Worm (Caenorhabditis elegans) whole organism, young adult: Measurements from ENCODE around the gene otpl-4.

ENCODE experiments used
- B0336.3 ChIP-seq: fragments of 200-800 bp; sonication (Bioruptor generic); IDR thresholded peaks from 2 replicates; pipeline ENCODE4 v1.3.6; 2022; ENCODE audit warnings: missing genetic modification characterization, missing compliant biosample characterization
- C06A6.2 ChIP-seq: fragments of 200-800 bp; sonication (Bioruptor generic); conservative IDR thresholded peaks from 2 replicates; pipeline ENCODE4 v1.3.6; 2022; ENCODE audit warnings: missing genetic modification characterization, missing compliant biosample characterization
- D2030.7 ChIP-seq: fragments of 200-800 bp; sonication (Bioruptor generic); IDR thresholded peaks from 2 replicates; pipeline ENCODE4 v1.3.6; 2022; ENCODE audit warnings: missing genetic modification reagents, missing genetic modification characterization, missing compliant biosample characterization
- F23B12.7 ChIP-seq: sonication (generic microtip); optimal IDR thresholded peaks from 2 replicates; lab custom pipeline; 2017; ENCODE audit warnings: missing genetic modification characterization, mild to moderate bottlenecking, missing compliant biosample characterization, antibody characterized with exemption, moderate library complexity; ENCODE audit not compliant: insufficient read depth
- F37B4.10 ChIP-seq: fragments of 200-800 bp; sonication (Bioruptor generic); IDR thresholded peaks from 2 replicates; pipeline ENCODE4 v1.3.6; 2022; ENCODE audit warnings: missing genetic modification characterization, missing compliant biosample characterization
- F39B2.1 ChIP-seq: fragments of 200-800 bp; sonication (Bioruptor generic); IDR thresholded peaks from 2 replicates; pipeline ENCODE4 v1.3.6; 2022; ENCODE audit warnings: missing genetic modification reagents, missing genetic modification characterization, missing compliant biosample characterization
- F49E8.2 ChIP-seq: sonication (generic microtip); optimal IDR thresholded peaks from 3 replicates; lab custom pipeline; 2017; ENCODE audit warnings: missing genetic modification characterization, mild to moderate bottlenecking, missing compliant biosample characterization, antibody characterized with exemption, moderate library complexity; ENCODE audit not compliant: insufficient read depth
- F52B5.7 ChIP-seq: sonication (generic microtip); optimal IDR thresholded peaks from 2 replicates; lab custom pipeline; 2016; ENCODE audit warnings: mild to moderate bottlenecking, missing genetic modification characterization, missing compliant biosample characterization
- F55B11.4 ChIP-seq: sonication (generic microtip); optimal IDR thresholded peaks from 2 replicates; lab custom pipeline; 2016; ENCODE audit warnings: missing compliant biosample characterization, missing genetic modification characterization, borderline replicate concordance; ENCODE audit not compliant: insufficient read depth
- F57C9.4 ChIP-seq: sonication (generic microtip); optimal IDR thresholded peaks from 2 replicates; lab custom pipeline; 2017; ENCODE audit warnings: mild to moderate bottlenecking, missing genetic modification characterization, missing compliant biosample characterization
- K12H6.12 ChIP-seq: fragments of 200-800 bp; sonication (Bioruptor generic); optimal IDR thresholded peaks from 2 replicates; lab custom pipeline; 2018; ENCODE audit warnings: mild to moderate bottlenecking, missing genetic modification characterization, missing compliant biosample characterization
- T07F8.4 ChIP-seq: sonication (generic microtip); optimal IDR thresholded peaks from 2 replicates; lab custom pipeline; 2016; ENCODE audit warnings: mild to moderate bottlenecking, missing genetic modification characterization, moderate library complexity, missing compliant biosample characterization
- Y53F4B.3 ChIP-seq: fragments of 200-800 bp; sonication (Bioruptor generic); IDR thresholded peaks from 2 replicates; pipeline ENCODE4 v1.3.6; 2022; ENCODE audit warnings: missing genetic modification reagents, missing genetic modification characterization, missing compliant biosample characterization
- Y79H2A.3 ChIP-seq: fragments of 200-800 bp; sonication (Bioruptor generic); conservative IDR thresholded peaks from 2 replicates; pipeline ENCODE4 v1.3.6; 2022; ENCODE audit warnings: missing genetic modification reagents, missing genetic modification characterization, missing compliant biosample characterization
- Y95B8A.8 ChIP-seq: fragments of 200-800 bp; sonication (Bioruptor generic); IDR thresholded peaks from 2 replicates; pipeline ENCODE4 v1.3.6; 2022; ENCODE audit warnings: missing genetic modification reagents, missing genetic modification characterization, missing compliant biosample characterization
- ZK185.1 ChIP-seq: sonication (generic microtip); optimal IDR thresholded peaks from 2 replicates; lab custom pipeline; 2016; ENCODE audit warnings: mild to moderate bottlenecking, missing genetic modification characterization, missing compliant biosample characterization; ENCODE audit not compliant: poor library complexity, severe bottlenecking
- akir-1 ChIP-seq: fragments of 200-800 bp; sonication (Bioruptor generic); optimal IDR thresholded peaks from 2 replicates; lab custom pipeline; 2018; ENCODE audit warnings: mild to moderate bottlenecking, missing genetic modification characterization, moderate library complexity, missing compliant biosample characterization
- aptf-3 ChIP-seq: fragments of 200-800 bp; sonication (Bioruptor generic); IDR thresholded peaks from 2 replicates; pipeline ENCODE4 v1.3.6; 2022; ENCODE audit warnings: missing genetic modification characterization, missing compliant biosample characterization
- attf-6 ChIP-seq: fragments of 200-800 bp; sonication (Bioruptor generic); IDR thresholded peaks from 2 replicates; pipeline ENCODE4 v1.3.6; 2022; ENCODE audit warnings: missing genetic modification reagents, missing genetic modification characterization, missing compliant biosample characterization
- bed-1 ChIP-seq: fragments of 200-800 bp; sonication (Bioruptor generic); IDR thresholded peaks from 2 replicates; pipeline ENCODE4 v1.3.6; 2022; ENCODE audit warnings: missing genetic modification reagents, missing genetic modification characterization, missing compliant biosample characterization
- ceh-58 ChIP-seq: fragments of 200-800 bp; sonication (Bioruptor generic); IDR thresholded peaks from 2 replicates; pipeline ENCODE4 v1.3.6; 2022; ENCODE audit warnings: missing genetic modification characterization, missing compliant biosample characterization
- ceh-91 ChIP-seq: fragments of 200-800 bp; sonication (Bioruptor generic); IDR thresholded peaks from 2 replicates; pipeline ENCODE4 v1.3.6; 2022; ENCODE audit warnings: missing genetic modification reagents, missing genetic modification characterization, missing compliant biosample characterization
- chd-7 ChIP-seq: sonication (generic microtip); optimal IDR thresholded peaks from 2 replicates; lab custom pipeline; 2016; ENCODE audit warnings: mild to moderate bottlenecking, missing genetic modification characterization, moderate library complexity, missing compliant biosample characterization
- ekl-4 ChIP-seq: fragments of 200-800 bp; sonication (Bioruptor generic); IDR thresholded peaks from 2 replicates; pipeline ENCODE4 v1.3.6; 2022; ENCODE audit warnings: missing genetic modification reagents, missing genetic modification characterization, missing compliant biosample characterization
- fkh-3 ChIP-seq: sonication (generic microtip); optimal IDR thresholded peaks from 2 replicates; lab custom pipeline; 2016; ENCODE audit warnings: mild to moderate bottlenecking, missing genetic modification characterization, missing compliant biosample characterization
- hmg-1.2 ChIP-seq: fragments of 200-800 bp; sonication (Bioruptor generic); IDR thresholded peaks from 2 replicates; pipeline ENCODE4 v1.3.6; 2022; ENCODE audit warnings: missing genetic modification reagents, missing genetic modification characterization, missing compliant biosample characterization
- hmg-20 ChIP-seq: fragments of 200-800 bp; sonication (Bioruptor generic); IDR thresholded peaks from 2 replicates; pipeline ENCODE4 v1.3.6; 2022; ENCODE audit warnings: missing genetic modification reagents, missing genetic modification characterization, missing compliant biosample characterization
- lag-1 ChIP-seq: fragments of 200-800 bp; sonication (Bioruptor generic); IDR thresholded peaks from 2 replicates; pipeline ENCODE4 v1.3.6; 2022; ENCODE audit warnings: missing genetic modification reagents, missing genetic modification characterization, missing compliant biosample characterization
- let-607 ChIP-seq, 2 experiments: fragments of 200-800 bp in 1 of 2; sonication (Bioruptor generic) in 1 of 2; sonication (generic microtip) in 1 of 2; optimal IDR thresholded peaks; 2 replicates each; lab custom pipeline; 2016 to 2018; ENCODE audit warnings: mild to moderate bottlenecking in 2 of 2, missing compliant biosample characterization in 2 of 2, missing genetic modification characterization in 2 of 2, moderate library complexity in 2 of 2, missing genotype in 1 of 2
- madf-10 ChIP-seq: sonication (generic microtip); optimal IDR thresholded peaks from 2 replicates; lab custom pipeline; 2016; ENCODE audit warnings: mild to moderate bottlenecking, missing genetic modification characterization, missing compliant biosample characterization
- madf-6 ChIP-seq: fragments of 200-800 bp; sonication (Bioruptor generic); IDR thresholded peaks from 2 replicates; pipeline ENCODE4 v1.3.6; 2022; ENCODE audit warnings: missing genetic modification reagents, missing genetic modification characterization, missing compliant biosample characterization
- madf-8 ChIP-seq: fragments of 200-800 bp; sonication (Bioruptor generic); conservative IDR thresholded peaks from 2 replicates; pipeline ENCODE4 v1.3.6; 2022; ENCODE audit warnings: missing genetic modification reagents, missing genetic modification characterization, missing compliant biosample characterization
- mel-28 ChIP-seq: sonication (generic microtip); optimal IDR thresholded peaks from 2 replicates; lab custom pipeline; 2016; ENCODE audit warnings: borderline replicate concordance, mild to moderate bottlenecking, missing genetic modification characterization, missing compliant biosample characterization
- nfya-2 ChIP-seq: fragments of 200-800 bp; sonication (Bioruptor generic); IDR thresholded peaks from 2 replicates; pipeline ENCODE4 v1.3.6; 2022; ENCODE audit warnings: missing genetic modification reagents, missing genetic modification characterization, missing compliant biosample characterization
- nhr-90 ChIP-seq: sonication (generic microtip); optimal IDR thresholded peaks from 2 replicates; lab custom pipeline; 2016; ENCODE audit warnings: missing genotype, mild to moderate bottlenecking, missing genetic modification characterization, missing compliant biosample characterization
- pbrm-1 ChIP-seq: fragments of 200-800 bp; sonication (Bioruptor generic); IDR thresholded peaks from 2 replicates; pipeline ENCODE4 v1.3.6; 2022; ENCODE audit warnings: missing genetic modification reagents, missing genetic modification characterization, missing compliant biosample characterization
- repo-1 ChIP-seq: sonication (generic microtip); optimal IDR thresholded peaks from 2 replicates; lab custom pipeline; 2017; ENCODE audit warnings: mild to moderate bottlenecking, missing genetic modification characterization, missing compliant biosample characterization
- rpc-1 ChIP-seq, 2 experiments: fragments of 150-350 bp in 1 of 2; sonication (generic microtip) in 1 of 2; optimal IDR thresholded peaks; 2 replicates each; lab custom pipeline; 2014 to 2018; ENCODE audit warnings: missing biosample characterization in 1 of 2, missing genetic modification characterization in 1 of 2, missing genetic modification reagents in 1 of 2, missing genotype in 1 of 2
- sptf-2 ChIP-seq: fragments of 200-800 bp; sonication (Bioruptor generic); optimal IDR thresholded peaks from 2 replicates; lab custom pipeline; 2018; ENCODE audit warnings: mild to moderate bottlenecking, missing genetic modification characterization, missing compliant biosample characterization
- tbx-9 ChIP-seq: sonication (generic microtip); optimal IDR thresholded peaks from 2 replicates; lab custom pipeline; 2016; ENCODE audit warnings: borderline replicate concordance, missing genetic modification characterization, inconsistent platforms, missing compliant biosample characterization
- zfh-2 ChIP-seq: fragments of 200-800 bp; sonication (Bioruptor generic); conservative IDR thresholded peaks from 2 replicates; pipeline ENCODE4 v1.3.6; 2022; ENCODE audit warnings: missing genetic modification reagents, missing genetic modification characterization, missing compliant biosample characterization
- ztf-18 ChIP-seq: sonication (generic microtip); optimal IDR thresholded peaks from 2 replicates; lab custom pipeline; 2016; ENCODE audit warnings: missing genotype, mild to moderate bottlenecking, missing genetic modification characterization, missing compliant biosample characterization

The otpl-4 gene

DNA sequence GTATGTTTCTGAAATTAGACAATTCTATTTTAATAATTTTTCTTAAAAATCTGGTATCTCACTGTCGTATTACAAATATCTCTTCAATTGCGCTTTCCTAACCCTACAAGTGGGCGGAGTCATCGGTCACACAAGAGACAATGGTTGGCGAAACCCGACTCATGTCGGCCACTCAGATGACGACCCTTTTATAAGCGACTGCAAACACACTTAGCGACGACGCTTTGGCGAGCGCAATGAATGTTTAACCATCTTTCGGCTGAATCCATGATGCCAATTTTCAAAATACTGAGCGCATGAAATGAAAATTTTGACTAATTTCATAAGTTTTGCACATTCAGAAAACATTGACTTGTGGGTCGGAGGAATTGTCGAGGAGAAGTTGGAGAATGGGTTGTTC is 36.8 kb upstream of the otpl-4 start (continued):
- TF ChIP-seq aptf-3, result peak; percentile 99
- TF ChIP-seq F57C9.4 (tag; lab: Kevin White, UChicago), result peak; percentile 99
- TF ChIP-seq pbrm-1, result peak; percentile 98
- peak; percentile 94 for TF ChIP-seq attf-6 (GFP tag; lab: Robert Waterston, UW)
- TF ChIP-seq hmg-1.2 (GFP tag; lab: Robert Waterston, UW), result peak; percentile 99
- peak; percentile 94 for TF ChIP-seq madf-6 (GFP tag; lab: Robert Waterston, UW)
- peak; percentile 99 for TF ChIP-seq ekl-4
- TF ChIP-seq rpc-1 (optimal IDR thresholded peaks at IDR 0.05; lab: Kevin White, UChicago), result peak; percentile 98
- TF ChIP-seq rpc-1 (tag; optimal IDR thresholded peaks at IDR 0.05; lab: Kevin White, UChicago), result peak; percentile 100
- TF ChIP-seq F37B4.10, result peak; percentile 99
- TF ChIP-seq zfh-2 (GFP tag; lab: Robert Waterston, UW), result no peak
- peak; percentile 100 for TF ChIP-seq fkh-3 (tag; lab: Kevin White, UChicago)
- peak; percentile 78 for TF ChIP-seq ceh-91
- peak; percentile 99 for TF ChIP-seq bed-1
- peak; percentile 94 for TF ChIP-seq madf-10
- TF ChIP-seq F52B5.7 (tag; lab: Kevin White, UChicago), result peak; percentile 100
- TF ChIP-seq ztf-18, result peak; percentile 89
- TF ChIP-seq F39B2.1 (GFP tag; lab: Robert Waterston, UW), result peak; percentile 97
- TF ChIP-seq ceh-58 (GFP tag; lab: Robert Waterston, UW), result peak; percentile 100
- TF ChIP-seq let-607 (tag; optimal IDR thresholded peaks at IDR 0.05; lab: Kevin White, UChicago), result peak; percentile 91
- peak; percentile 99 for TF ChIP-seq B0336.3 (GFP tag; lab: Robert Waterston, UW)
- peak; percentile 93 for TF ChIP-seq D2030.7 (GFP tag; lab: Robert Waterston, UW)
- peak; percentile 97 for TF ChIP-seq nfya-2
- TF ChIP-seq F49E8.2 (tag; lab: Kevin White, UChicago), result peak; percentile 72
- TF ChIP-seq Y53F4B.3 (GFP tag; lab: Robert Waterston, UW), result peak; percentile 94
- TF ChIP-seq ZK185.1 (tag; lab: Kevin White, UChicago), result peak; percentile 97
- peak; percentile 94 for TF ChIP-seq K12H6.12 (tag; lab: Kevin White, UChicago)
- TF ChIP-seq tbx-9 (tag; lab: Kevin White, UChicago), result peak; percentile 100
- peak; percentile 98 for TF ChIP-seq hmg-20 (GFP tag; lab: Robert Waterston, UW)
- TF ChIP-seq sptf-2, result peak; percentile 100
- TF ChIP-seq akir-1 (GFP tag; lab: Kevin White, UChicago), result peak; percentile 95
- peak; percentile 100 for TF ChIP-seq lag-1
- peak; percentile 98 for TF ChIP-seq Y79H2A.3 (GFP tag; lab: Robert Waterston, UW)
- peak; percentile 93 for TF ChIP-seq C06A6.2 (GFP tag; lab: Robert Waterston, UW)
- peak; percentile 100 for TF ChIP-seq repo-1 (tag; lab: Kevin White, UChicago)
- peak; percentile 99 for TF ChIP-seq Y95B8A.8 (GFP tag; lab: Robert Waterston, UW)
- peak; percentile 55 for TF ChIP-seq F55B11.4
- peak; percentile 93 for TF ChIP-seq F23B12.7 (tag; lab: Kevin White, UChicago)
- peak; percentile 100 for TF ChIP-seq chd-7 (tag; lab: Kevin White, UChicago)
- peak; percentile 99 for TF ChIP-seq nhr-90 (tag; lab: Kevin White, UChicago)
- peak; percentile 94 for TF ChIP-seq mel-28
- peak; percentile 96 for TF ChIP-seq T07F8.4 (tag; lab: Kevin White, UChicago)
- peak; percentile 84 for TF ChIP-seq madf-8 (GFP tag; lab: Robert Waterston, UW)
